Fruit fly (Drosophila melanogaster) whole organism, embryonic: ENCODE data around the gene mRpL13.

Source experiments
- CG3838 ChIP-seq: fragments of 200-800 bp; sonication (Bioruptor generic); optimal IDR thresholded peaks from 3 replicates; lab custom pipeline; 2016; ENCODE audit warnings: missing biosample characterization, missing genetic modification characterization
- CG5245 ChIP-seq: fragments of 200-800 bp; sonication (Bioruptor generic); optimal IDR thresholded peaks from 3 replicates; lab custom pipeline; 2016; ENCODE audit warnings: missing biosample characterization, missing genetic modification characterization
- Myb ChIP-seq: fragments of 200-800 bp; sonication (Bioruptor generic); optimal IDR thresholded peaks from 2 replicates; lab custom pipeline; 2016; ENCODE audit warnings: missing biosample characterization, missing genetic modification characterization

DNA sequence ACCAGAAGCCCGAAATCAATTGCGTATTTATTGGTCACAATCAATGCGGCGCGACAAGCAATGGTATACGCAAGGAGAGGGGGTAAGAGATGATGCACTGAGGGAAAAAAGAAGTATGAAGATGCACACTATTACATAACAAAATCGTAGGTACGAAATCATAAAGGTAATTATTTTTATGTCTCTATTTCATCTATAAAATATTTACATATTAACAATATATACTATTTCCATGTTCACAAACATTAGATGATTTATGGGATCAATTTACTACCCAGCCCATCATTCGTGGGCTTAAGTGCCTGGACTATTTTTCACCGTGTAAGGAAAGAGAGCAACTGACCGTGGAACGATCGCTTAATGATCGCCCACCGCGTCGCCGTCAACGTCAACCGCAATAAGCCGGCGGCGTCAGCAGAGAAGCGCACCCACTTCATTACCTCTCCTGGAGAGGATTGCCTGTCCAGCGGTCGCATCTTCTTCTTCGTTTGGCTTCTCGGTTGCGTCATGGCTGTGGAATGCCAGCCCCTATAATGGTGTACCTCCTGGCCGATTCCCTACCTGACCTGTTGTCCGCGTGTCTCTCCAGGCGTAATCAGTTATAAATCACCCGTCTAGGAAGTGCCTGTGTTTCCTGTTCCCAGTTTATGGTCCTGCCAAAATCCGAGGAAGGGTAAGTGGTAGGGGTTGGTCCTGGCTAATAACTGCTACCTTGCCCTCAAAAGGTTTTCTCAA is 36.1 kb upstream of the mRpL13 start:
- TF ChIP-seq CG5245 (no peak), Myb (GFP tag; lab: Kevin White, UChicago) (no peak), CG3838 (GFP tag; lab: Kevin White, UChicago) (no peak)
